Fruit fly (Drosophila melanogaster) whole organism, embryonic: ENCODE data around the gene CG11790.

Experiments used
- Ada2b ChIP-seq: fragments of 200-800 bp; sonication (Bioruptor generic); IDR thresholded peaks from 2 replicates; pipeline ENCODE4 v1.3.6; 2022; ENCODE audit warnings: missing biosample characterization, missing genetic modification characterization
- Atf-2 ChIP-seq: fragments of 200-800 bp; sonication (Bioruptor generic); optimal IDR thresholded peaks from 2 replicates; lab custom pipeline; 2016; ENCODE audit warnings: missing biosample characterization, missing genetic modification characterization
- CG10366 ChIP-seq: fragments of 200-800 bp; sonication (Bioruptor generic); IDR thresholded peaks from 2 replicates; pipeline ENCODE4 v1.3.6; 2022; ENCODE audit warnings: missing biosample characterization, missing genetic modification characterization
- CG11398 ChIP-seq: fragments of 200-800 bp; sonication (Bioruptor generic); optimal IDR thresholded peaks from 2 replicates; lab custom pipeline; 2016; ENCODE audit warnings: missing biosample characterization, missing genetic modification characterization
- CG12744 ChIP-seq: fragments of 200-800 bp; sonication (Bioruptor generic); optimal IDR thresholded peaks from 2 replicates; lab custom pipeline; 2016; ENCODE audit warnings: missing biosample characterization, missing genetic modification characterization
- CG13123 ChIP-seq: fragments of 200-800 bp; sonication (Bioruptor generic); optimal IDR thresholded peaks from 2 replicates; lab custom pipeline; 2016; ENCODE audit warnings: missing biosample characterization, missing genetic modification characterization
- CG15269 ChIP-seq: fragments of 200-800 bp; sonication (Bioruptor generic); optimal IDR thresholded peaks from 2 replicates; lab custom pipeline; 2018; ENCODE audit warnings: missing biosample characterization, mild to moderate bottlenecking, missing genetic modification characterization, moderate library complexity
- CG15479 ChIP-seq: fragments of 200-800 bp; sonication (Bioruptor generic); optimal IDR thresholded peaks from 3 replicates; lab custom pipeline; 2019; ENCODE audit warnings: missing biosample characterization, mild to moderate bottlenecking, missing genetic modification characterization, moderate library complexity
- CG17186 ChIP-seq: fragments of 200-800 bp; sonication (Bioruptor generic); optimal IDR thresholded peaks from 3 replicates; lab custom pipeline; 2017; ENCODE audit warnings: missing biosample characterization, missing genetic modification reagents, missing genetic modification characterization
- CG18599 ChIP-seq: fragments of 200-800 bp; sonication (Bioruptor generic); optimal IDR thresholded peaks from 3 replicates; lab custom pipeline; 2017; ENCODE audit warnings: missing biosample characterization, missing genetic modification characterization, mild to moderate bottlenecking, moderate library complexity, missing genetic modification reagents
- CG2678 ChIP-seq: fragments of 200-800 bp; sonication (Bioruptor generic); optimal IDR thresholded peaks from 3 replicates; lab custom pipeline; 2019; ENCODE audit warnings: missing biosample characterization, mild to moderate bottlenecking, missing genetic modification characterization, moderate library complexity
- CG31441 ChIP-seq: fragments of 200-800 bp; sonication (Bioruptor generic); IDR thresholded peaks from 2 replicates; pipeline ENCODE4 v1.3.6; 2022; ENCODE audit warnings: missing biosample characterization, missing genetic modification characterization
- CG5245 ChIP-seq: fragments of 200-800 bp; sonication (Bioruptor generic); optimal IDR thresholded peaks from 3 replicates; lab custom pipeline; 2016; ENCODE audit warnings: missing biosample characterization, missing genetic modification characterization
- CG6683 ChIP-seq: fragments of 200-800 bp; sonication (Bioruptor generic); optimal IDR thresholded peaks from 2 replicates; lab custom pipeline; 2017; ENCODE audit warnings: missing biosample characterization, mild to moderate bottlenecking, missing genetic modification characterization, missing genetic modification reagents
- CG6689 ChIP-seq: fragments of 200-800 bp; sonication (Bioruptor generic); IDR thresholded peaks from 2 replicates; pipeline ENCODE4 v1.3.6; 2022; ENCODE audit warnings: missing biosample characterization, missing genetic modification characterization
- CG6765 ChIP-seq: fragments of 200-800 bp; sonication (Bioruptor generic); optimal IDR thresholded peaks from 3 replicates; lab custom pipeline; 2017; ENCODE audit warnings: missing biosample characterization, mild to moderate bottlenecking, missing genetic modification characterization
- CG7556 ChIP-seq: fragments of 200-800 bp; sonication (Bioruptor generic); optimal IDR thresholded peaks from 2 replicates; lab custom pipeline; 2017; ENCODE audit warnings: missing biosample characterization, mild to moderate bottlenecking, missing genetic modification characterization
- CG8089 ChIP-seq: fragments of 200-800 bp; sonication (Bioruptor generic); optimal IDR thresholded peaks from 3 replicates; lab custom pipeline; 2016; ENCODE audit warnings: missing biosample characterization, missing genetic modification characterization
- CG8388 ChIP-seq: fragments of 200-800 bp; sonication (Bioruptor generic); optimal IDR thresholded peaks from 2 replicates; lab custom pipeline; 2019; ENCODE audit warnings: missing biosample characterization, mild to moderate bottlenecking, missing genetic modification characterization, moderate library complexity
- CG8765 ChIP-seq: fragments of 200-800 bp; sonication (Bioruptor generic); IDR thresholded peaks from 2 replicates; pipeline ENCODE4 v1.3.6; 2022; ENCODE audit warnings: missing biosample characterization, missing genetic modification characterization
- CG8924 ChIP-seq: fragments of 200-800 bp; optimal IDR thresholded peaks from 3 replicates; lab custom pipeline; 2019; ENCODE audit warnings: missing biosample characterization, mild to moderate bottlenecking, missing genetic modification characterization, moderate library complexity
- CG9876 ChIP-seq: fragments of 200-800 bp; sonication (Bioruptor generic); optimal IDR thresholded peaks from 2 replicates; lab custom pipeline; 2016; ENCODE audit warnings: missing biosample characterization, missing genetic modification characterization
- Dp ChIP-seq: fragments of 200-800 bp; sonication (Bioruptor generic); optimal IDR thresholded peaks from 2 replicates; lab custom pipeline; 2018; ENCODE audit warnings: missing biosample characterization, mild to moderate bottlenecking, missing genetic modification characterization, moderate library complexity
- HHEX ChIP-seq: fragments of 200-800 bp; sonication (Bioruptor generic); optimal IDR thresholded peaks from 3 replicates; lab custom pipeline; 2017; ENCODE audit warnings: missing biosample characterization, mild to moderate bottlenecking, missing genetic modification characterization, missing genetic modification reagents
- Hey ChIP-seq: fragments of 200-800 bp; sonication (Bioruptor generic); optimal IDR thresholded peaks from 3 replicates; lab custom pipeline; 2018; ENCODE audit warnings: missing biosample characterization, mild to moderate bottlenecking, missing genetic modification characterization
- Hr39 ChIP-seq: fragments of >200 bp; optimal IDR thresholded peaks from 2 replicates; lab custom pipeline; 2017
- Hr78 ChIP-seq, 2 experiments: fragments of 200-800 bp in 1 of 2; fragments of >200 bp in 1 of 2; sonication (Bioruptor generic) in 1 of 2; optimal IDR thresholded peaks; 2 replicates each; lab custom pipeline; 2017 to 2019; ENCODE audit warnings: missing biosample characterization in 2 of 2, missing genetic modification characterization in 2 of 2, mild to moderate bottlenecking in 1 of 2, moderate library complexity in 1 of 2
- Hsf ChIP-seq: fragments of 200-800 bp; sonication (Bioruptor generic); optimal IDR thresholded peaks from 3 replicates; lab custom pipeline; 2016; ENCODE audit warnings: missing biosample characterization, missing genetic modification characterization
- Meics ChIP-seq: fragments of 200-800 bp; sonication (Bioruptor generic); optimal IDR thresholded peaks from 2 replicates; lab custom pipeline; 2017; ENCODE audit warnings: missing biosample characterization, mild to moderate bottlenecking, missing genetic modification characterization
- Mes4 ChIP-seq: fragments of 200-800 bp; sonication (Bioruptor generic); optimal IDR thresholded peaks from 2 replicates; lab custom pipeline; 2016; ENCODE audit warnings: missing biosample characterization, missing genetic modification characterization
- NK7.1 ChIP-seq: fragments of 200-800 bp; sonication (Bioruptor generic); optimal IDR thresholded peaks from 3 replicates; lab custom pipeline; 2016; ENCODE audit warnings: missing biosample characterization, missing genetic modification characterization
- bab2 ChIP-seq: fragments of 200-800 bp; sonication (Bioruptor generic); optimal IDR thresholded peaks from 2 replicates; lab custom pipeline; 2016; ENCODE audit warnings: missing biosample characterization, missing genetic modification characterization
- bbx ChIP-seq: fragments of 200-800 bp; sonication (Bioruptor generic); IDR thresholded peaks from 2 replicates; pipeline ENCODE4 v1.3.6; 2022; ENCODE audit warnings: missing biosample characterization, missing genetic modification characterization; ENCODE audit not compliant: partially characterized antibody
- chif ChIP-seq, 2 experiments: fragments of 200-800 bp; sonication (Bioruptor generic); optimal IDR thresholded peaks; 3 replicates each; lab custom pipeline; 2016; ENCODE audit warnings: missing biosample characterization in 2 of 2, missing genetic modification characterization in 2 of 2
- dmrt11E ChIP-seq: fragments of 200-800 bp; sonication (Bioruptor generic); optimal IDR thresholded peaks from 3 replicates; lab custom pipeline; 2018; ENCODE audit warnings: missing biosample characterization, mild to moderate bottlenecking, missing genetic modification characterization, moderate library complexity
- fru ChIP-seq: fragments of >200 bp; optimal IDR thresholded peaks from 2 replicates; lab custom pipeline; 2017
- h ChIP-seq: fragments of >200 bp; optimal IDR thresholded peaks from 2 replicates; lab custom pipeline; 2017
- ham ChIP-seq: fragments of 200-800 bp; sonication (Bioruptor generic); IDR thresholded peaks from 2 replicates; pipeline ENCODE4 v1.3.6; 2022; ENCODE audit warnings: missing biosample characterization, missing genetic modification characterization
- hbn ChIP-seq: fragments of 200-800 bp; sonication (Bioruptor generic); IDR thresholded peaks from 2 replicates; pipeline ENCODE4 v1.3.6; 2022; ENCODE audit warnings: missing biosample characterization, missing genetic modification characterization; ENCODE audit not compliant: partially characterized antibody
- lov ChIP-seq, 2 experiments: fragments of 200-800 bp in 1 of 2; fragments of >200 bp in 1 of 2; sonication (Bioruptor generic) in 1 of 2; IDR thresholded peaks in 1 of 2; optimal IDR thresholded peaks in 1 of 2; 2 replicates in 1 of 2; 3 replicates in 1 of 2; pipeline versions ENCODE4 v1.3.6 to Lab custom; 2017 to 2022; ENCODE audit warnings: missing biosample characterization in 1 of 2, missing genetic modification characterization in 1 of 2
- maf-S ChIP-seq: fragments of 200-800 bp; sonication (Bioruptor generic); optimal IDR thresholded peaks from 2 replicates; lab custom pipeline; 2016; ENCODE audit warnings: missing biosample characterization, missing genetic modification characterization
- oc ChIP-seq: fragments of 200-800 bp; sonication (Bioruptor generic); optimal IDR thresholded peaks from 2 replicates; lab custom pipeline; 2018; ENCODE audit warnings: missing biosample characterization, mild to moderate bottlenecking, missing genetic modification characterization, moderate library complexity
- otp ChIP-seq: fragments of 200-800 bp; sonication (Bioruptor generic); IDR thresholded peaks from 3 replicates; pipeline ENCODE4, ENCODE4 v1.3.6; 2022; ENCODE audit warnings: missing biosample characterization, missing genetic modification characterization
- repo ChIP-seq: fragments of 200-800 bp; sonication (Bioruptor generic); optimal IDR thresholded peaks from 2 replicates; lab custom pipeline; 2016; ENCODE audit warnings: missing biosample characterization, missing genetic modification characterization
- sd ChIP-seq: fragments of 200-800 bp; sonication (Bioruptor generic); optimal IDR thresholded peaks from 3 replicates; lab custom pipeline; 2018; ENCODE audit warnings: missing biosample characterization, mild to moderate bottlenecking, missing genetic modification characterization, moderate library complexity
- stwl ChIP-seq: fragments of 200-800 bp; sonication (Bioruptor generic); optimal IDR thresholded peaks from 3 replicates; lab custom pipeline; 2018; ENCODE audit warnings: missing biosample characterization, mild to moderate bottlenecking, missing genetic modification characterization, moderate library complexity
- tap ChIP-seq: fragments of 200-800 bp; optimal IDR thresholded peaks from 3 replicates; lab custom pipeline; 2019; ENCODE audit warnings: missing biosample characterization, mild to moderate bottlenecking, missing genetic modification characterization, moderate library complexity
- tup ChIP-seq: fragments of 200-800 bp; sonication (Bioruptor generic); optimal IDR thresholded peaks from 2 replicates; lab custom pipeline; 2016; ENCODE audit warnings: missing biosample characterization, mild to moderate bottlenecking, missing genetic modification characterization, moderate library complexity
- vnd ChIP-seq: fragments of 200-800 bp; sonication (Bioruptor generic); IDR thresholded peaks from 3 replicates; pipeline ENCODE4 v1.3.6; 2022; ENCODE audit warnings: missing biosample characterization, missing genetic modification characterization; ENCODE audit not compliant: partially characterized antibody

Gene CG11790

dm6 chr3R:25027281-25028219 lies 20.0 kb upstream of the CG11790 start (continued):
- no peak for TF ChIP-seq Hr39
- TF ChIP-seq Hsf (GFP tag; lab: Kevin White, UChicago), result peak; percentile 29
- no peak for TF ChIP-seq CG5245
- no peak for TF ChIP-seq bbx (GFP tag; lab: Robert Waterston, UW)
- no peak for TF ChIP-seq tap
- no peak for TF ChIP-seq CG17186 (GFP tag; lab: Kevin White, UChicago)
- TF ChIP-seq lov (optimal IDR thresholded peaks at IDR 0.05; lab: Kevin White, UChicago), result no peak
- no peak for TF ChIP-seq lov (GFP tag; IDR thresholded peaks at IDR 0.05; lab: Robert Waterston, UW)
- no peak for TF ChIP-seq CG11398 (GFP tag; lab: Kevin White, UChicago)
- peak; percentile 54 for TF ChIP-seq CG6765
- no peak for TF ChIP-seq CG15479 (GFP tag; lab: Kevin White, UChicago)
- TF ChIP-seq CG8765 (GFP tag; lab: Robert Waterston, UW), result no peak
- TF ChIP-seq CG6683, result no peak
- no peak for TF ChIP-seq hbn (GFP tag; lab: Robert Waterston, UW)
- no peak for TF ChIP-seq dmrt11E
- TF ChIP-seq fru (lab: Kevin White, UChicago), result no peak
- no peak for TF ChIP-seq CG18599 (GFP tag; lab: Kevin White, UChicago)
- TF ChIP-seq CG7556 (GFP tag; lab: Kevin White, UChicago), result no peak
- TF ChIP-seq tup (GFP tag; lab: Kevin White, UChicago), result no peak
- no peak for TF ChIP-seq Ada2b (GFP tag; lab: Robert Waterston, UW)
- no peak for TF ChIP-seq vnd
- no peak for TF ChIP-seq CG15269 (tag; lab: Kevin White, UChicago)
- TF ChIP-seq Atf-2 (GFP tag; lab: Kevin White, UChicago), result no peak
- TF ChIP-seq bab2 (GFP tag; lab: Kevin White, UChicago), result no peak
- TF ChIP-seq CG9876 (GFP tag; lab: Kevin White, UChicago), result no peak
- TF ChIP-seq h, result no peak
- TF ChIP-seq Hey, result no peak
- no peak for TF ChIP-seq repo (GFP tag; lab: Kevin White, UChicago)
- TF ChIP-seq CG12744 (GFP tag; lab: Kevin White, UChicago), result no peak
- TF ChIP-seq Dp (GFP tag; lab: Kevin White, UChicago), result no peak
- TF ChIP-seq Hr78 (GFP tag; optimal IDR thresholded peaks at IDR 0.05; lab: Kevin White, UChicago), result no peak
- no peak for TF ChIP-seq CG8924 (tag; lab: Kevin White, UChicago)
- no peak for TF ChIP-seq Mes4
- no peak for TF ChIP-seq CG31441 (GFP tag; lab: Robert Waterston, UW)
- TF ChIP-seq CG8089 (GFP tag; lab: Kevin White, UChicago), result no peak
- peak; percentile 61 for TF ChIP-seq HHEX
- TF ChIP-seq ham, result no peak
- TF ChIP-seq CG8388 (GFP tag; lab: Kevin White, UChicago), result no peak
- TF ChIP-seq Meics (GFP tag; lab: Kevin White, UChicago), result peak; percentile 75
- no peak for TF ChIP-seq chif (GFP tag; optimal IDR thresholded peaks at IDR 0.05; lab: Kevin White, UChicago)
- TF ChIP-seq otp, result no peak
- TF ChIP-seq CG10366 (GFP tag; lab: Robert Waterston, UW), result no peak
- TF ChIP-seq NK7.1 (GFP tag; lab: Kevin White, UChicago), result no peak
- TF ChIP-seq CG13123 (GFP tag; lab: Kevin White, UChicago), result no peak
- TF ChIP-seq maf-S, result peak; percentile 8
- no peak for TF ChIP-seq oc (tag; lab: Kevin White, UChicago)
- no peak for TF ChIP-seq CG2678 (tag; lab: Kevin White, UChicago)
- peak; percentile 72 for TF ChIP-seq sd (tag; lab: Kevin White, UChicago)
- no peak for TF ChIP-seq stwl (tag; lab: Kevin White, UChicago)
- TF ChIP-seq CG6689 (GFP tag; lab: Robert Waterston, UW), result 0 out of 2 replicates have a peak, but pooled peaks have one; percentile 28
